Fruit fly (Drosophila melanogaster) whole organism, prepupa: ENCODE data around the gene CG42300.

Source experiments
- Blimp-1 ChIP-seq: fragments of 200-800 bp; sonication (Bioruptor generic); optimal IDR thresholded peaks from 3 replicates; lab custom pipeline; 2017; ENCODE audit warnings: missing biosample characterization, missing genetic modification characterization, mild to moderate bottlenecking, moderate library complexity, missing genetic modification reagents
- CG11762 ChIP-seq: fragments of 200-800 bp; sonication (Bioruptor generic); optimal IDR thresholded peaks from 3 replicates; lab custom pipeline; 2016; ENCODE audit warnings: missing biosample characterization, missing genetic modification characterization; ENCODE audit not compliant: insufficient read depth
- CG15336 ChIP-seq: fragments of 200-800 bp; sonication (Bioruptor generic); IDR thresholded peaks from 2 replicates; pipeline ENCODE4 v1.3.6; 2022; ENCODE audit warnings: missing biosample characterization, missing genetic modification characterization
- CG1621 ChIP-seq: fragments of 200-800 bp; sonication (Bioruptor generic); optimal IDR thresholded peaks from 3 replicates; lab custom pipeline; 2018; ENCODE audit warnings: missing biosample characterization, mild to moderate bottlenecking, missing genetic modification characterization
- CG16779 ChIP-seq: fragments of 200-800 bp; sonication (Bioruptor generic); optimal IDR thresholded peaks from 3 replicates; lab custom pipeline; 2017; ENCODE audit warnings: missing biosample characterization, mild to moderate bottlenecking, missing genetic modification characterization
- CG3032 ChIP-seq: fragments of 200-800 bp; optimal IDR thresholded peaks from 2 replicates; lab custom pipeline; 2019; ENCODE audit warnings: missing biosample characterization, mild to moderate bottlenecking, missing genetic modification characterization, moderate library complexity
- CG31627 ChIP-seq: fragments of 200-800 bp; sonication (Bioruptor generic); optimal IDR thresholded peaks from 3 replicates; lab custom pipeline; 2016; ENCODE audit warnings: missing biosample characterization, missing genetic modification characterization
- CG32006 ChIP-seq: fragments of 200-800 bp; sonication (Bioruptor generic); optimal IDR thresholded peaks from 3 replicates; lab custom pipeline; 2017; ENCODE audit warnings: missing biosample characterization, mild to moderate bottlenecking, missing genetic modification characterization
- CG34406 ChIP-seq: fragments of 200-800 bp; sonication (Bioruptor generic); optimal IDR thresholded peaks from 3 replicates; lab custom pipeline; 2016; ENCODE audit warnings: missing biosample characterization, missing genetic modification characterization
- CG3919 ChIP-seq: fragments of 200-800 bp; sonication (Bioruptor generic); optimal IDR thresholded peaks from 3 replicates; lab custom pipeline; 2016; ENCODE audit warnings: missing biosample characterization, missing genetic modification characterization
- CG6792 ChIP-seq: fragments of 200-800 bp; sonication (Bioruptor generic); optimal IDR thresholded peaks from 3 replicates; lab custom pipeline; 2016; ENCODE audit warnings: missing biosample characterization, missing genetic modification characterization
- CG6808 ChIP-seq: fragments of 200-800 bp; sonication (Bioruptor generic); optimal IDR thresholded peaks from 3 replicates; lab custom pipeline; 2017; ENCODE audit warnings: missing biosample characterization, missing genetic modification characterization, mild to moderate bottlenecking, moderate library complexity, missing genetic modification reagents
- CG6854 ChIP-seq: fragments of 200-800 bp; sonication (Bioruptor generic); optimal IDR thresholded peaks from 2 replicates; lab custom pipeline; 2017; ENCODE audit warnings: missing biosample characterization, mild to moderate bottlenecking, missing genetic modification characterization
- CG8119 ChIP-seq: fragments of 200-800 bp; sonication (Bioruptor generic); IDR thresholded peaks from 3 replicates; pipeline ENCODE4 v1.3.6; 2022; ENCODE audit warnings: missing biosample characterization, missing genetic modification characterization
- CG8632 ChIP-seq: fragments of 200-800 bp; sonication (Bioruptor generic); optimal IDR thresholded peaks from 3 replicates; lab custom pipeline; 2016; ENCODE audit warnings: missing biosample characterization, missing genetic modification characterization
- CG9139 ChIP-seq: fragments of 200-800 bp; sonication (Bioruptor generic); optimal IDR thresholded peaks from 3 replicates; lab custom pipeline; 2017; ENCODE audit warnings: missing biosample characterization, mild to moderate bottlenecking, missing genetic modification characterization
- Eip75B ChIP-seq: fragments of 200-800 bp; sonication (Bioruptor generic); optimal IDR thresholded peaks from 3 replicates; lab custom pipeline; 2016; ENCODE audit warnings: missing biosample characterization, missing genetic modification characterization
- Eip78C ChIP-seq: fragments of 200-800 bp; sonication (Bioruptor generic); peaks from one replicate; lab custom pipeline; 2016; ENCODE audit warnings: missing biosample characterization, missing genetic modification characterization
- Eip93F ChIP-seq: fragments of 200-800 bp; sonication (Bioruptor generic); optimal IDR thresholded peaks from 2 replicates; lab custom pipeline; 2016; ENCODE audit warnings: missing biosample characterization, mild to moderate bottlenecking, missing genetic modification characterization
- Ets21C ChIP-seq: fragments of 200-800 bp; sonication (Bioruptor generic); optimal IDR thresholded peaks from 3 replicates; lab custom pipeline; 2016; ENCODE audit warnings: missing biosample characterization, missing genetic modification characterization
- Hr38 ChIP-seq: sonication (Bioruptor generic); optimal IDR thresholded peaks from 2 replicates; lab custom pipeline; 2016; ENCODE audit warnings: missing biosample characterization, missing genetic modification characterization
- Hr39 ChIP-seq: fragments of 200-800 bp; sonication (Bioruptor generic); optimal IDR thresholded peaks from 2 replicates; lab custom pipeline; 2016; ENCODE audit warnings: missing biosample characterization, missing genetic modification characterization
- Lpt ChIP-seq: fragments of 200-800 bp; sonication (Bioruptor generic); optimal IDR thresholded peaks from 3 replicates; lab custom pipeline; 2016; ENCODE audit warnings: missing biosample characterization, missing genetic modification characterization
- Met ChIP-seq: fragments of 200-800 bp; sonication (Bioruptor generic); optimal IDR thresholded peaks from 3 replicates; lab custom pipeline; 2016; ENCODE audit warnings: missing biosample characterization, missing genetic modification characterization
- OdsH ChIP-seq: fragments of 200-800 bp; sonication (Bioruptor generic); optimal IDR thresholded peaks from 3 replicates; lab custom pipeline; 2016; ENCODE audit warnings: missing biosample characterization, missing genetic modification characterization
- Smox ChIP-seq: fragments of 200-800 bp; sonication (Bioruptor generic); optimal IDR thresholded peaks from 3 replicates; lab custom pipeline; 2016; ENCODE audit warnings: missing biosample characterization, missing genetic modification characterization
- Sox102F ChIP-seq: fragments of 200-800 bp; sonication (Bioruptor generic); optimal IDR thresholded peaks from 2 replicates; lab custom pipeline; 2016; ENCODE audit warnings: missing biosample characterization, mild to moderate bottlenecking, missing genetic modification characterization
- Sox15 ChIP-seq: fragments of 200-800 bp; sonication (Bioruptor generic); optimal IDR thresholded peaks from 3 replicates; lab custom pipeline; 2016; ENCODE audit warnings: missing biosample characterization, missing genetic modification characterization
- achi ChIP-seq: fragments of 200-800 bp; sonication (Bioruptor generic); optimal IDR thresholded peaks from 3 replicates; lab custom pipeline; 2016; ENCODE audit warnings: missing biosample characterization, missing genetic modification characterization
- acj6 ChIP-seq: fragments of 200-800 bp; sonication (Bioruptor generic); optimal IDR thresholded peaks from 3 replicates; lab custom pipeline; 2016; ENCODE audit warnings: missing biosample characterization, missing genetic modification characterization
- cyc ChIP-seq: fragments of 200-800 bp; sonication (Bioruptor generic); optimal IDR thresholded peaks from 3 replicates; lab custom pipeline; 2016; ENCODE audit warnings: missing biosample characterization, missing genetic modification characterization
- dac ChIP-seq: fragments of 200-800 bp; sonication (Bioruptor generic); optimal IDR thresholded peaks from 2 replicates; lab custom pipeline; 2017; ENCODE audit warnings: missing biosample characterization, mild to moderate bottlenecking, missing genetic modification characterization
- dsx ChIP-seq: fragments of 200-800 bp; optimal IDR thresholded peaks from 3 replicates; lab custom pipeline; 2019; ENCODE audit warnings: missing biosample characterization, mild to moderate bottlenecking, missing genetic modification characterization, moderate library complexity; ENCODE audit not compliant: poor library complexity, severe bottlenecking
- esn ChIP-seq: fragments of 200-800 bp; sonication (Bioruptor generic); optimal IDR thresholded peaks from 2 replicates; lab custom pipeline; 2016; ENCODE audit warnings: missing biosample characterization, mild to moderate bottlenecking, missing genetic modification characterization, moderate library complexity
- fd59A ChIP-seq: fragments of 200-800 bp; sonication (Bioruptor generic); optimal IDR thresholded peaks from 2 replicates; lab custom pipeline; 2017; ENCODE audit warnings: missing biosample characterization, mild to moderate bottlenecking, missing genetic modification characterization, missing genetic modification reagents
- fkh ChIP-seq: fragments of 200-800 bp; sonication (Bioruptor generic); optimal IDR thresholded peaks from 3 replicates; lab custom pipeline; 2017; ENCODE audit warnings: missing biosample characterization, mild to moderate bottlenecking, missing genetic modification characterization, moderate library complexity
- net ChIP-seq: fragments of 200-800 bp; sonication (Bioruptor generic); optimal IDR thresholded peaks from 3 replicates; lab custom pipeline; 2016; ENCODE audit warnings: missing biosample characterization, missing genetic modification characterization
- pdm3 ChIP-seq: fragments of 200-800 bp; sonication (Bioruptor generic); optimal IDR thresholded peaks from 3 replicates; lab custom pipeline; 2016; ENCODE audit warnings: missing biosample characterization, missing genetic modification characterization
- salr ChIP-seq, 2 experiments: fragments of 200-800 bp; sonication (Bioruptor generic); optimal IDR thresholded peaks; 3 replicates each; lab custom pipeline; 2016 to 2018; ENCODE audit warnings: missing biosample characterization in 2 of 2, missing genetic modification characterization in 2 of 2, mild to moderate bottlenecking in 1 of 2
- spab ChIP-seq: fragments of 200-800 bp; sonication (Bioruptor generic); optimal IDR thresholded peaks from 2 replicates; lab custom pipeline; 2017; ENCODE audit warnings: missing biosample characterization, mild to moderate bottlenecking, missing genetic modification characterization, missing genetic modification reagents
- ss ChIP-seq, 2 experiments: fragments of 200-800 bp; sonication (Bioruptor generic); optimal IDR thresholded peaks; 2 replicates in 1 of 2; 3 replicates in 1 of 2; lab custom pipeline; 2017 to 2018; ENCODE audit warnings: mild to moderate bottlenecking in 2 of 2, missing biosample characterization in 2 of 2, missing genetic modification characterization in 2 of 2, moderate library complexity in 1 of 2
- svp ChIP-seq: fragments of 200-800 bp; sonication (Bioruptor generic); peaks from one replicate; lab custom pipeline; 2016; ENCODE audit warnings: missing biosample characterization, missing genetic modification characterization
- topi ChIP-seq: fragments of 200-800 bp; sonication (Bioruptor generic); optimal IDR thresholded peaks from 3 replicates; lab custom pipeline; 2016; ENCODE audit warnings: missing biosample characterization, missing genetic modification characterization

Gene CG42300

dm6 chrX:15549055-15549454 is 6.8 kb downstream of the CG42300 start (continued):
- TF ChIP-seq CG11762 (peak; percentile 25), CG34406 (GFP tag; lab: Kevin White, UChicago) (peak; percentile 32), Lpt (peak; percentile 41), svp (GFP tag; lab: Kevin White, UChicago) (peak; percentile 80), spab (no peak), CG32006 (GFP tag; lab: Kevin White, UChicago) (peak; percentile 84), Ets21C (peak; percentile 30), Eip78C (GFP tag; lab: Kevin White, UChicago) (peak; percentile 88), fkh (GFP tag; lab: Kevin White, UChicago) (peak; percentile 15), dsx (GFP tag; lab: Kevin White, UChicago) (peak; percentile 4), CG6792 (GFP tag; lab: Kevin White, UChicago) (peak; percentile 41), CG3032 (tag; lab: Kevin White, UChicago) (peak; percentile 30), CG9139 (GFP tag; lab: Kevin White, UChicago) (no peak), Sox15 (GFP tag; lab: Kevin White, UChicago) (peak; percentile 26), CG3919 (GFP tag; lab: Kevin White, UChicago) (peak; percentile 55)

- peak; percentile 44 for TF ChIP-seq Eip78C (GFP tag; lab: Kevin White, UChicago)
- TF ChIP-seq dsx (GFP tag; lab: Kevin White, UChicago) = peak; percentile 30
- TF ChIP-seq CG15336 = no peak
- TF ChIP-seq svp (GFP tag; lab: Kevin White, UChicago) = peak; percentile 99
Measured at dm6 chrX:15545467-15546197, 10.2 kb downstream of the CG42300 start.

dm6 chrX:15543479-15544044 is 12.3 kb downstream of the CG42300 start:
- TF ChIP-seq Eip78C (GFP tag; lab: Kevin White, UChicago) (peak; percentile 87), CG34406 (GFP tag; lab: Kevin White, UChicago) (peak; percentile 37), fd59A (no peak), CG16779 (tag; lab: Kevin White, UChicago) (no peak), CG32006 (GFP tag; lab: Kevin White, UChicago) (peak; percentile 60), ss (GFP tag; optimal IDR thresholded peaks at IDR 0.05; lab: Kevin White, UChicago) (peak in 1 of 2 experiments; percentile 39), CG6854 (GFP tag; lab: Kevin White, UChicago) (no peak), CG9139 (GFP tag; lab: Kevin White, UChicago) (no peak), CG8119 (GFP tag; lab: Robert Waterston, UW) (peak; percentile 67), Blimp-1 (GFP tag; lab: Kevin White, UChicago) (no peak), pdm3 (peak; percentile 65), Ets21C (no peak), CG3919 (GFP tag; lab: Kevin White, UChicago) (peak; percentile 53), dsx (GFP tag; lab: Kevin White, UChicago) (no peak), CG6808 (peak; percentile 11), salr (GFP tag; optimal IDR thresholded peaks at IDR 0.05; lab: Kevin White, UChicago) (peak in 1 of 2 experiments; percentile 9), CG31627 (GFP tag; lab: Kevin White, UChicago) (no peak), CG1621 (tag; lab: Kevin White, UChicago) (no peak), Smox (GFP tag; lab: Kevin White, UChicago) (no peak), cyc (no peak), acj6 (GFP tag; lab: Kevin White, UChicago) (peak; percentile 29), Eip75B (peak; percentile 45), CG3032 (tag; lab: Kevin White, UChicago) (no peak), Hr38 (GFP tag; lab: Kevin White, UChicago) (no peak), net (peak; percentile 2), Hr39 (no peak), CG11762 (peak; percentile 18), CG8632 (GFP tag; lab: Kevin White, UChicago) (peak; percentile 32), Lpt (no peak), Sox15 (GFP tag; lab: Kevin White, UChicago) (peak; percentile 7), esn (peak; percentile 2), Eip93F (GFP tag; lab: Kevin White, UChicago) (no peak), Met (GFP tag; lab: Kevin White, UChicago) (no peak), OdsH (GFP tag; lab: Kevin White, UChicago) (peak; percentile 45), topi (GFP tag; lab: Kevin White, UChicago) (peak; percentile 19), achi (GFP tag; lab: Kevin White, UChicago) (peak; percentile 55), spab (peak; percentile 15), Sox102F (no peak), dac (GFP tag; lab: Kevin White, UChicago) (no peak)
